Fruit fly (Drosophila melanogaster): ENCODE measurements around the gene sala.

Gene sala

dm6 chr2L:11447641-11448040 lies 36.9 kb upstream of the sala start (continued):
- peak; percentile 81; the same call in 3 of the 4 replicates for TF ChIP-seq chinmo (GFP tag; IDR thresholded peaks at IDR 0.05; ENCODE audit: partially characterized antibody)
- TF ChIP-seq CG13624 (GFP tag; optimal IDR thresholded peaks at IDR 0.05) = no peak
- TF ChIP-seq Eip74EF (GFP tag; optimal IDR thresholded peaks at IDR 0.05) = peak in 1 of 2 experiments; percentile 21
- TF ChIP-seq seq (GFP tag; IDR thresholded peaks at IDR 0.05) = peak; percentile 46; the same call in 1 of the 2 replicates
- peak; percentile 86 for TF ChIP-seq scrt (GFP tag; optimal IDR thresholded peaks at IDR 0.05)
- peak; percentile 66 for TF ChIP-seq her (GFP tag; optimal IDR thresholded peaks at IDR 0.05)
- peak; percentile 98 for TF ChIP-seq Nf-YC (tag; optimal IDR thresholded peaks at IDR 0.05)
- TF ChIP-seq ewg (GFP tag; optimal IDR thresholded peaks at IDR 0.05) = peak; percentile 61
- no peak for TF ChIP-seq mam (GFP tag; optimal IDR thresholded peaks at IDR 0.05)
- TF ChIP-seq crol (GFP tag; IDR thresholded peaks at IDR 0.05) = peak; percentile 81
- TF ChIP-seq CG4360 (GFP tag; IDR thresholded peaks at IDR 0.05) = peak; percentile 99
- peak; percentile 99 for TF ChIP-seq abd-A (tag; optimal IDR thresholded peaks at IDR 0.05)
- no peak for TF ChIP-seq kay (GFP tag; optimal IDR thresholded peaks at IDR 0.05)
- TF ChIP-seq Pdp1 (GFP tag; optimal IDR thresholded peaks at IDR 0.05) = peak in 1 of 2 experiments; percentile 68
- peak; percentile 95 for TF ChIP-seq CG10321 (GFP tag; IDR thresholded peaks at IDR 0.05)
- 0 out of 2 replicates have a peak, but pooled peaks have one; percentile 25 for TF ChIP-seq chm (GFP tag; IDR thresholded peaks at IDR 0.05)
- 0 out of 3 replicates have a peak, but pooled peaks have one; percentile 21 for TF ChIP-seq otp (GFP tag; IDR thresholded peaks at IDR 0.05)
- no peak for TF ChIP-seq Lpt (GFP tag; optimal IDR thresholded peaks at IDR 0.05)
- TF ChIP-seq CG15601 (tag; optimal IDR thresholded peaks at IDR 0.05) = no peak
- TF ChIP-seq ERR (GFP tag; optimal IDR thresholded peaks at IDR 0.05) = no peak
- TF ChIP-seq Nf-YA (GFP tag; IDR thresholded peaks at IDR 0.05) = peak; percentile 58; the same call in 1 of the 2 replicates
- no peak for TF ChIP-seq gsb-n (tag; optimal IDR thresholded peaks at IDR 0.05)
- 0 out of 3 replicates have a peak, but pooled peaks have one; percentile 48 for TF ChIP-seq z (GFP tag; IDR thresholded peaks at IDR 0.05)

- TF ChIP-seq Awh (GFP tag; IDR thresholded peaks at IDR 0.05) (0 out of 2 replicates have a peak, but pooled peaks have one; percentile 17), Ravus (GFP tag; IDR thresholded peaks at IDR 0.05) (no peak), pan (optimal IDR thresholded peaks at IDR 0.05) (no peak), pan (GFP tag; optimal IDR thresholded peaks at IDR 0.05 in 1 of 2, IDR thresholded peaks at IDR 0.05 in 1 of 2) (no peak), TFAM (GFP tag; optimal IDR thresholded peaks at IDR 0.05) (peak; percentile 8), otp (GFP tag; IDR thresholded peaks at IDR 0.05) (peak; percentile 71; the same call in 1 of the 3 replicates), dpn (GFP tag; optimal IDR thresholded peaks at IDR 0.05) (peak in 1 of 2 experiments; percentile 32), Elba2 (GFP tag; optimal IDR thresholded peaks at IDR 0.05) (peak; percentile 34), lbe (GFP tag; optimal IDR thresholded peaks at IDR 0.05) (no peak), ranshi (GFP tag; IDR thresholded peaks at IDR 0.05) (0 out of 2 replicates have a peak, but pooled peaks have one; percentile 16), ci (GFP tag; IDR thresholded peaks at IDR 0.05) (peak; percentile 77; the same call in 2 of the 3 replicates), CG32772 (GFP tag; IDR thresholded peaks at IDR 0.05) (0 out of 2 replicates have a peak, but pooled peaks have one; percentile 12), nom (GFP tag; optimal IDR thresholded peaks at IDR 0.05) (no peak), Opbp (GFP tag; IDR thresholded peaks at IDR 0.05; ENCODE audit: partially characterized antibody) (no peak), prd (optimal IDR thresholded peaks at IDR 0.05) (no peak), prd (GFP tag; IDR thresholded peaks at IDR 0.05) (peak; percentile 84), CG6854 (GFP tag; optimal IDR thresholded peaks at IDR 0.05) (no peak), Deaf1 (tag; optimal IDR thresholded peaks at IDR 0.05) (no peak), CG2712 (tag; optimal IDR thresholded peaks at IDR 0.05) (peak; percentile 83), Vsx1 (GFP tag; optimal IDR thresholded peaks at IDR 0.05) (no peak), ewg (GFP tag; optimal IDR thresholded peaks at IDR 0.05) (no peak), CG34224 (GFP tag; IDR thresholded peaks at IDR 0.05; ENCODE audit: partially characterized antibody) (no peak), CG31388 (GFP tag; optimal IDR thresholded peaks at IDR 0.05) (peak; percentile 26), CG12155 (GFP tag; optimal IDR thresholded peaks at IDR 0.05) (peak; percentile 39), tll (GFP tag; optimal IDR thresholded peaks at IDR 0.05) (peak in 1 of 2 experiments; percentile 95), Hr39 (optimal IDR thresholded peaks at IDR 0.05) (no peak), br (optimal IDR thresholded peaks at IDR 0.05) (no peak), mld (GFP tag; IDR thresholded peaks at IDR 0.05; ENCODE audit: partially characterized antibody) (no peak)
Observed at dm6 chr2L:11452601-11453345, 31.7 kb upstream of the sala start.
